Fruit fly (Drosophila melanogaster) whole organism, embryonic: ENCODE results near the gene Pak.

Experiments
- CG10267 ChIP-seq: fragments of 200-800 bp; sonication (Bioruptor generic); optimal IDR thresholded peaks from 2 replicates; lab custom pipeline; 2018; ENCODE audit warnings: missing biosample characterization, mild to moderate bottlenecking, missing genetic modification characterization, moderate library complexity
- CG11247 ChIP-seq: fragments of 200-800 bp; sonication (Bioruptor generic); IDR thresholded peaks from 2 replicates; pipeline ENCODE4 v1.3.6; 2022; ENCODE audit warnings: missing biosample characterization, missing genetic modification characterization
- CG11695 ChIP-seq: fragments of 200-800 bp; sonication (Bioruptor generic); IDR thresholded peaks from 3 replicates; pipeline ENCODE4 v1.3.6; 2022; ENCODE audit warnings: missing biosample characterization, missing genetic modification characterization
- CG12071 ChIP-seq: fragments of 200-800 bp; sonication (Bioruptor generic); optimal IDR thresholded peaks from 3 replicates; lab custom pipeline; 2018; ENCODE audit warnings: missing biosample characterization, mild to moderate bottlenecking, missing genetic modification characterization
- CG13287 ChIP-seq: fragments of 200-800 bp; sonication (Bioruptor generic); IDR thresholded peaks from 2 replicates; pipeline ENCODE4 v1.3.6; 2022; ENCODE audit warnings: missing biosample characterization, missing genetic modification characterization; ENCODE audit not compliant: partially characterized antibody
- CG13296 ChIP-seq: fragments of 200-800 bp; sonication (Bioruptor generic); optimal IDR thresholded peaks from 3 replicates; lab custom pipeline; 2018; ENCODE audit warnings: missing biosample characterization, mild to moderate bottlenecking, missing genetic modification characterization
- CG15479 ChIP-seq: fragments of 200-800 bp; sonication (Bioruptor generic); optimal IDR thresholded peaks from 3 replicates; lab custom pipeline; 2019; ENCODE audit warnings: missing biosample characterization, mild to moderate bottlenecking, missing genetic modification characterization, moderate library complexity
- CG16863 ChIP-seq: fragments of 200-800 bp; sonication (Bioruptor generic); optimal IDR thresholded peaks from 3 replicates; lab custom pipeline; 2016; ENCODE audit warnings: missing biosample characterization, missing genetic modification characterization
- CG17186 ChIP-seq: fragments of 200-800 bp; sonication (Bioruptor generic); optimal IDR thresholded peaks from 3 replicates; lab custom pipeline; 2017; ENCODE audit warnings: missing biosample characterization, missing genetic modification reagents, missing genetic modification characterization
- CG2116 ChIP-seq: fragments of 200-800 bp; sonication (Bioruptor generic); optimal IDR thresholded peaks from 3 replicates; lab custom pipeline; 2018; ENCODE audit warnings: missing biosample characterization, mild to moderate bottlenecking, missing genetic modification characterization
- CG2120 ChIP-seq: fragments of 200-800 bp; sonication (Bioruptor generic); optimal IDR thresholded peaks from 3 replicates; lab custom pipeline; 2016; ENCODE audit warnings: missing biosample characterization, missing genetic modification characterization
- CG3995 ChIP-seq: fragments of 200-800 bp; sonication (Bioruptor generic); optimal IDR thresholded peaks from 3 replicates; lab custom pipeline; 2016; ENCODE audit warnings: missing biosample characterization, missing genetic modification characterization
- CG4854 ChIP-seq: fragments of 200-800 bp; sonication (Bioruptor generic); optimal IDR thresholded peaks from 2 replicates; lab custom pipeline; 2016; ENCODE audit warnings: missing biosample characterization, missing genetic modification characterization, inconsistent platforms
- CG5180 ChIP-seq: fragments of 200-800 bp; sonication (Bioruptor generic); optimal IDR thresholded peaks from 3 replicates; lab custom pipeline; 2017; ENCODE audit warnings: missing biosample characterization, missing genetic modification characterization, mild to moderate bottlenecking, moderate library complexity, missing genetic modification reagents
- CG6272 ChIP-seq: fragments of 200-800 bp; sonication (Bioruptor generic); IDR thresholded peaks from 2 replicates; pipeline ENCODE4 v1.3.6; 2022; ENCODE audit warnings: missing biosample characterization, missing genetic modification characterization
- CG6689 ChIP-seq: fragments of 200-800 bp; sonication (Bioruptor generic); IDR thresholded peaks from 2 replicates; pipeline ENCODE4 v1.3.6; 2022; ENCODE audit warnings: missing biosample characterization, missing genetic modification characterization
- CG7372 ChIP-seq: fragments of 200-800 bp; sonication (Bioruptor generic); IDR thresholded peaks from 2 replicates; pipeline ENCODE4 v1.3.6; 2022; ENCODE audit warnings: missing biosample characterization, missing genetic modification characterization
- CG8089 ChIP-seq: fragments of 200-800 bp; sonication (Bioruptor generic); optimal IDR thresholded peaks from 3 replicates; lab custom pipeline; 2016; ENCODE audit warnings: missing biosample characterization, missing genetic modification characterization
- CG8478 ChIP-seq: fragments of >200 bp; optimal IDR thresholded peaks from 2 replicates; lab custom pipeline; 2018
- Dip2 ChIP-seq: fragments of 200-800 bp; sonication (Bioruptor generic); IDR thresholded peaks from 2 replicates; pipeline ENCODE4 v1.3.6; 2022; ENCODE audit warnings: missing biosample characterization, missing genetic modification characterization
- Dll ChIP-seq: fragments of 200-800 bp; sonication (Bioruptor generic); IDR thresholded peaks from 4 replicates; pipeline ENCODE4 v1.3.6; 2022; ENCODE audit warnings: missing biosample characterization, missing genetic modification characterization; ENCODE audit not compliant: partially characterized antibody
- Doc3 ChIP-seq: fragments of 200-800 bp; sonication (Bioruptor generic); IDR thresholded peaks from 3 replicates; pipeline ENCODE4 v1.3.6; 2022; ENCODE audit warnings: missing biosample characterization, missing genetic modification characterization; ENCODE audit not compliant: partially characterized antibody
- Dref ChIP-seq: fragments of 200-800 bp; sonication (Bioruptor generic); IDR thresholded peaks from 2 replicates; pipeline ENCODE4 v1.3.6; 2022; ENCODE audit warnings: missing biosample characterization, missing genetic modification characterization
- Ets65A ChIP-seq: fragments of 200-800 bp; sonication (Bioruptor generic); peaks from one replicate; lab custom pipeline; 2016; ENCODE audit warnings: missing biosample characterization, missing genetic modification characterization
- Fer3 ChIP-seq: fragments of 200-800 bp; sonication (Bioruptor generic); optimal IDR thresholded peaks from 2 replicates; lab custom pipeline; 2018; ENCODE audit warnings: missing biosample characterization, mild to moderate bottlenecking, missing genetic modification characterization, moderate library complexity
- MBD-R2 ChIP-seq: fragments of 200-800 bp; sonication (Bioruptor generic); IDR thresholded peaks from 2 replicates; pipeline ENCODE4 v1.3.6; 2022; ENCODE audit warnings: missing biosample characterization, missing genetic modification characterization
- NC2β ChIP-seq: fragments of 200-800 bp; sonication (Bioruptor generic); optimal IDR thresholded peaks from 2 replicates; lab custom pipeline; 2016; ENCODE audit warnings: missing biosample characterization, missing genetic modification characterization
- Opbp ChIP-seq: fragments of 200-800 bp; sonication (Bioruptor generic); IDR thresholded peaks from 3 replicates; pipeline ENCODE4 v1.3.6; 2022; ENCODE audit warnings: missing biosample characterization, missing genetic modification characterization; ENCODE audit not compliant: partially characterized antibody
- Sry-δ ChIP-seq: fragments of 200-800 bp; sonication (Bioruptor generic); optimal IDR thresholded peaks from 2 replicates; lab custom pipeline; 2016; ENCODE audit warnings: missing biosample characterization, missing genetic modification characterization
- ato ChIP-seq: fragments of 200-800 bp; sonication (Bioruptor generic); IDR thresholded peaks from 2 replicates; pipeline ENCODE4 v1.3.6; 2022; ENCODE audit warnings: missing biosample characterization, missing genetic modification characterization; ENCODE audit not compliant: partially characterized antibody
- bbx ChIP-seq: fragments of 200-800 bp; sonication (Bioruptor generic); IDR thresholded peaks from 2 replicates; pipeline ENCODE4 v1.3.6; 2022; ENCODE audit warnings: missing biosample characterization, missing genetic modification characterization; ENCODE audit not compliant: partially characterized antibody
- bowl ChIP-seq: fragments of 200-800 bp; sonication (Bioruptor generic); IDR thresholded peaks from 2 replicates; pipeline ENCODE4 v1.3.6; 2022; ENCODE audit warnings: missing biosample characterization, missing genetic modification characterization
- ci ChIP-seq: fragments of 200-800 bp; sonication (Bioruptor generic); IDR thresholded peaks from 3 replicates; pipeline ENCODE4 v1.3.6; 2022; ENCODE audit warnings: missing biosample characterization, missing genetic modification characterization
- da ChIP-seq: fragments of 200-800 bp; sonication (Bioruptor generic); optimal IDR thresholded peaks from 2 replicates; lab custom pipeline; 2016; ENCODE audit warnings: missing biosample characterization, missing genetic modification characterization
- dm ChIP-seq: fragments of 200-800 bp; sonication (Bioruptor generic); optimal IDR thresholded peaks from 3 replicates; lab custom pipeline; 2016; ENCODE audit warnings: missing biosample characterization, missing genetic modification characterization
- lbe ChIP-seq: fragments of 200-800 bp; sonication (Bioruptor generic); optimal IDR thresholded peaks from 2 replicates; lab custom pipeline; 2016; ENCODE audit warnings: missing biosample characterization, mild to moderate bottlenecking, missing genetic modification characterization
- nerfin-2 ChIP-seq: fragments of 200-800 bp; sonication (Bioruptor generic); IDR thresholded peaks from 2 replicates; pipeline ENCODE4 v1.3.6; 2022; ENCODE audit warnings: missing biosample characterization, missing genetic modification characterization; ENCODE audit not compliant: partially characterized antibody
- nom ChIP-seq: fragments of 200-800 bp; sonication (Bioruptor generic); optimal IDR thresholded peaks from 2 replicates; lab custom pipeline; 2017; ENCODE audit warnings: missing biosample characterization, missing genetic modification characterization, mild to moderate bottlenecking, moderate library complexity, missing genetic modification reagents
- odd ChIP-seq: fragments of 200-800 bp; sonication (Bioruptor generic); optimal IDR thresholded peaks from 2 replicates; lab custom pipeline; 2017; ENCODE audit warnings: missing biosample characterization, mild to moderate bottlenecking, missing genetic modification characterization
- phol ChIP-seq: fragments of 200-800 bp; sonication (Bioruptor generic); optimal IDR thresholded peaks from 3 replicates; lab custom pipeline; 2018; ENCODE audit warnings: missing biosample characterization, mild to moderate bottlenecking, missing genetic modification characterization, moderate library complexity
- pzg ChIP-seq: fragments of 200-800 bp; sonication (Bioruptor generic); optimal IDR thresholded peaks from 3 replicates; lab custom pipeline; 2018; ENCODE audit warnings: missing biosample characterization, mild to moderate bottlenecking, missing genetic modification characterization, moderate library complexity
- row ChIP-seq: fragments of 200-800 bp; sonication (Bioruptor generic); IDR thresholded peaks from 3 replicates; pipeline ENCODE4 v1.3.6; 2022; ENCODE audit warnings: missing biosample characterization, missing genetic modification characterization
- slbo ChIP-seq: fragments of 200-800 bp; sonication (Bioruptor generic); IDR thresholded peaks from 2 replicates; pipeline ENCODE4 v1.3.6; 2022; ENCODE audit warnings: missing biosample characterization, missing genetic modification characterization
- sob ChIP-seq: fragments of 200-800 bp; sonication (Bioruptor generic); IDR thresholded peaks from 2 replicates; pipeline ENCODE4 v1.3.6; 2022; ENCODE audit warnings: missing biosample characterization, missing genetic modification characterization
- tio ChIP-seq: fragments of 200-800 bp; sonication (Bioruptor generic); optimal IDR thresholded peaks from 2 replicates; lab custom pipeline; 2017; ENCODE audit warnings: missing biosample characterization, missing genetic modification characterization, inconsistent platforms
- trem ChIP-seq: fragments of 200-800 bp; optimal IDR thresholded peaks from 3 replicates; lab custom pipeline; 2019; ENCODE audit warnings: missing biosample characterization, mild to moderate bottlenecking, missing genetic modification characterization, moderate library complexity
- vnd ChIP-seq: fragments of 200-800 bp; sonication (Bioruptor generic); IDR thresholded peaks from 3 replicates; pipeline ENCODE4 v1.3.6; 2022; ENCODE audit warnings: missing biosample characterization, missing genetic modification characterization; ENCODE audit not compliant: partially characterized antibody
- zfh1 ChIP-seq: fragments of 200-800 bp; sonication (Bioruptor generic); IDR thresholded peaks from 3 replicates; pipeline ENCODE4 v1.3.6; 2022; ENCODE audit warnings: missing biosample characterization, missing genetic modification characterization

Gene Pak

DNA sequence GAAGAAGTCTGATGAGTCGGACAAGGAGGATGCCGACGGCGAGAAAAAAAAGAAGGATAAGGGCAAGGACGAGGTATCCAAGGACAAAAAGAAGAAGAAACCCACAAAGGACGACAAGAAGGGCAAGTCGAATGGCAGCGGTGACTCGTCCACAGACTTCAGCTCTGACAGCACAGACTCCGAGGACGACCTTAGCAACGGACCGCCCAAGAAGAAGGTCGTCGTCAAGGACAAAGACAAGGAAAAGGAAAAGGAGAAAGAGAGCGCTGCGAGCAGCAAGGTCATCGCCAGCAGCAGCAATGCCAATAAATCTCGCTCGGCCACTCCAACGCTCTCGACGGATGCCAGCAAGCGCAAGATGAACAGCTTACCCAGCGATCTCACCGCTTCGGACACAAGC is 31.1 kb downstream of the Pak start:
- TF ChIP-seq ci (GFP tag; lab: Robert Waterston, UW) (0 out of 3 replicates have a peak, but pooled peaks have one; percentile 16), Ets65A (GFP tag; lab: Kevin White, UChicago) (peak; percentile 93), CG7372 (GFP tag; lab: Robert Waterston, UW) (no peak)

DNA sequence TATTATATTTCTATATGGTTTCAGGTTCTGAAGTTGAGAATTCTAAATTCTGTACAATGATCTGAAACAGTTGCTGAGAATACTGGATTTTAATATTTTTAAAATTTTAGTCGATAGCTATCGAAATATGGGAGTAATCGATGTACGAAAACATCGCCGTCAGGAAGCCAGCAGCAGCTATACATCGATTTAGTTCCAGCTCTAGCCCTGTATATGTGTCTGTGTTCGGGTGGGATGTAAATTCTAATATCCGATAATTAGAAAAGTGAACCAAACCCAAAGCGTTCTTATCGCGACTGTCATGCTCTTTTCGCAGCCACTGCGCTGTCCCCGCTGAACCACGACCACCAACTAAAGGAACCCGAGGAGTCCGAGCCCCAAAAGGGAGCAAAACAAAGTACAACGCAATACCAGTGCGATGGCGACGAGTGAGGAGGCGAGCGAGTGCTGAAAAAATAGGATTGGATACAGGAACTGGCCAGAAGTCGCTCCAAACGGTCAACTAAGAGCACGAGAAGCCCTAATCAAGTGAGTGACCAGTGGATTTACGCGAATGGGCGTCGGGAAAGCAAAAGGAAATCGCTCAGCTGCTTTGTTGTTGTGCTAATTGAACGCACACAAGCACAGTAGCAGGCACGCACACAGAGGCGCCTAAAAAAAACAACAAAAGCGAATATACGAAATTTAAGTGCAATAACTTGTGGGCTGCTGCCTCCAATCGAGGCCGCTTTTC is 32.2 kb downstream of the Pak start, which contains the start of gene gzl:
gzl (plus strand) TSS at position 182 of the 733 bp plus-strand sequence.
- TF ChIP-seq ato (GFP tag; lab: Robert Waterston, UW) (peak; percentile 96), CG6689 (GFP tag; lab: Robert Waterston, UW) (no peak), CG3995 (GFP tag; lab: Kevin White, UChicago) (peak; percentile 93), CG4854 (GFP tag; lab: Kevin White, UChicago) (no peak), CG12071 (GFP tag; lab: Kevin White, UChicago) (no peak), Dll (peak; percentile 94), bbx (GFP tag; lab: Robert Waterston, UW) (peak; percentile 99), zfh1 (no peak), slbo (GFP tag; lab: Robert Waterston, UW) (peak; percentile 13; the same call in 1 of the 2 replicates), CG15479 (GFP tag; lab: Kevin White, UChicago) (peak; percentile 36), CG17186 (GFP tag; lab: Kevin White, UChicago) (no peak), odd (GFP tag; lab: Kevin White, UChicago) (no peak), Fer3 (tag; lab: Kevin White, UChicago) (no peak), CG11247 (no peak), Doc3 (GFP tag; lab: Robert Waterston, UW) (peak; percentile 92), CG8089 (GFP tag; lab: Kevin White, UChicago) (no peak), CG10267 (tag; lab: Kevin White, UChicago) (peak; percentile 39), NC2β (GFP tag; lab: Kevin White, UChicago) (no peak), lbe (GFP tag; lab: Kevin White, UChicago) (peak; percentile 46), Sry-δ (GFP tag; lab: Kevin White, UChicago) (peak; percentile 93), bowl (no peak), CG2120 (GFP tag; lab: Kevin White, UChicago) (peak; percentile 34), CG13287 (GFP tag; lab: Robert Waterston, UW) (peak; percentile 97), vnd (GFP tag; lab: Robert Waterston, UW) (peak; percentile 96), trem (peak; percentile 61), CG16863 (GFP tag; lab: Kevin White, UChicago) (no peak), nom (GFP tag; lab: Kevin White, UChicago) (peak; percentile 18), CG2116 (peak; percentile 65), CG13296 (peak; percentile 17), dm (peak; percentile 31), CG5180 (GFP tag; lab: Kevin White, UChicago) (no peak), CG11695 (GFP tag; lab: Robert Waterston, UW) (no peak), pzg (GFP tag; lab: Kevin White, UChicago) (peak; percentile 77), Dip2 (GFP tag; lab: Robert Waterston, UW) (no peak), Dref (GFP tag; lab: Robert Waterston, UW) (peak; percentile 97), row (GFP tag; lab: Robert Waterston, UW) (peak; percentile 42; the same call in 1 of the 3 replicates), CG8478 (lab: Kevin White, UChicago) (peak; percentile 87), tio (no peak), MBD-R2 (GFP tag; lab: Robert Waterston, UW) (peak; percentile 64), phol (tag; lab: Kevin White, UChicago) (peak; percentile 20), Opbp (GFP tag; lab: Robert Waterston, UW) (peak; percentile 98), nerfin-2 (GFP tag; lab: Robert Waterston, UW) (peak; percentile 94), CG6272 (GFP tag; lab: Robert Waterston, UW) (peak; percentile 36; the same call in 1 of the 2 replicates), sob (peak; percentile 29; the same call in 1 of the 2 replicates), da (GFP tag; lab: Kevin White, UChicago) (no peak)
